Worm (Caenorhabditis elegans): Measurements from ENCODE around the gene kel-10.

DNA sequence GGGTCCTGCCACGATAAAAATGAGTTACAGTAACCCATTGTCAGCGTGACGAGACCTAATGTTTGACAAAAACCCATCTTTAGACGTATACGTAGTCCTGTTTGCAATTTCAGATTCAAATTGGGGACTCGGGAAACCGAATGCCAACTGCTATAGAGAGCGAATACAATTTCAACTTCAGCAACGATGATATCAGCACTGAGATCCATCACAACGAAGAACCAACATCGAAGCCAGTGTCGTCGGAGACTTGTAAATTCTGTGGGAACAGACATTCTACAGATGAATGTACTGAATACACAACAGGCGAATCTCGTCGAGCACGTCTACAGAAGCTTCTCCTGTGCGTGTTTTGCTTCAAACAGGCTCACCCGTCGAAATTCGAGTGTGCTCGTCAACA lies 15.7 kb downstream of the kel-10 start:
- no peak for TF ChIP-seq hlh-8 (tag; optimal IDR thresholded peaks at IDR 0.05)
- TF ChIP-seq sdc-2 (tag; optimal IDR thresholded peaks at IDR 0.05) = no peak
- no peak for TF ChIP-seq pha-4 (tag; optimal IDR thresholded peaks at IDR 0.05)
- no peak for TF ChIP-seq lim-6 (tag; optimal IDR thresholded peaks at IDR 0.05)
- no peak for TF ChIP-seq fkh-10 (GFP tag; optimal IDR thresholded peaks at IDR 0.05)
- no peak for TF ChIP-seq ztf-16 (tag; optimal IDR thresholded peaks at IDR 0.05)
- no peak for TF ChIP-seq C08G9.2 (tag; optimal IDR thresholded peaks at IDR 0.05)
